Fruit fly (Drosophila melanogaster) whole organism, wandering third instar larva: Measurements from ENCODE around the gene CG34451.

Experiments used
- Abd-B ChIP-seq: fragments of >200 bp; optimal IDR thresholded peaks from 2 replicates; lab custom pipeline; 2017; ENCODE audit warnings: missing biosample characterization, missing genetic modification characterization
- CG32264 ChIP-seq: fragments of 200-800 bp; sonication (Bioruptor generic); optimal IDR thresholded peaks from 2 replicates; lab custom pipeline; 2016; ENCODE audit warnings: missing biosample characterization, missing genetic modification characterization
- CG9705 ChIP-seq: fragments of 200-800 bp; sonication (Bioruptor generic); optimal IDR thresholded peaks from 2 replicates; lab custom pipeline; 2018; ENCODE audit warnings: missing biosample characterization, mild to moderate bottlenecking, missing genetic modification characterization
- CrebA ChIP-seq: fragments of 200-800 bp; sonication (Bioruptor generic); optimal IDR thresholded peaks from 2 replicates; lab custom pipeline; 2016; ENCODE audit warnings: missing biosample characterization, mild to moderate bottlenecking, missing genetic modification characterization, borderline replicate concordance
- Dfd ChIP-seq: fragments of >200 bp; optimal IDR thresholded peaks from 2 replicates; lab custom pipeline; 2017; ENCODE audit warnings: missing biosample characterization, missing genetic modification characterization
- Dif ChIP-seq: fragments of 200-275, 200-300 bp; sonication (Bioruptor generic); optimal IDR thresholded peaks from 2 replicates; lab custom pipeline; 2018; ENCODE audit warnings: missing biosample characterization, missing genetic modification characterization; ENCODE audit not compliant: partially characterized antibody
- GATAd ChIP-seq: sonication (Bioruptor generic); optimal IDR thresholded peaks from 2 replicates; lab custom pipeline; 2016; ENCODE audit warnings: missing biosample characterization, missing genetic modification characterization
- HLH106 ChIP-seq: fragments of 200-800 bp; optimal IDR thresholded peaks from 3 replicates; lab custom pipeline; 2019; ENCODE audit warnings: missing biosample characterization, mild to moderate bottlenecking, missing genetic modification characterization, moderate library complexity
- Hnf4 ChIP-seq: fragments of 200-800 bp; sonication (Bioruptor generic); optimal IDR thresholded peaks from 2 replicates; lab custom pipeline; 2016; ENCODE audit warnings: missing biosample characterization, mild to moderate bottlenecking, missing genetic modification characterization
- Hr78 ChIP-seq: fragments of >200 bp; optimal IDR thresholded peaks from 2 replicates; lab custom pipeline; 2017; ENCODE audit warnings: missing biosample characterization, missing genetic modification characterization
- Hr83 ChIP-seq: fragments of 200-300 bp; sonication (Bioruptor generic); optimal IDR thresholded peaks from 2 replicates; lab custom pipeline; 2016; ENCODE audit warnings: missing biosample characterization, mild to moderate bottlenecking, missing genetic modification characterization, moderate library complexity; ENCODE audit not compliant: poor library complexity, severe bottlenecking
- Jra ChIP-seq: sonication (Bioruptor generic); optimal IDR thresholded peaks from 2 replicates; lab custom pipeline; 2016; ENCODE audit warnings: missing biosample characterization, missing genetic modification characterization
- Mio ChIP-seq: sonication (Bioruptor generic); optimal IDR thresholded peaks from 2 replicates; lab custom pipeline; 2016; ENCODE audit warnings: missing biosample characterization, missing genetic modification characterization
- Myc ChIP-seq: fragments of >200 bp; optimal IDR thresholded peaks from 2 replicates; lab custom pipeline; 2017
- N ChIP-seq: fragments of >200 bp; optimal IDR thresholded peaks from 2 replicates; lab custom pipeline; 2018; ENCODE audit warnings: missing biosample characterization, missing external identifiers, missing genetic modification characterization
- OdsH ChIP-seq: fragments of 200-800 bp; sonication (Bioruptor generic); optimal IDR thresholded peaks from 2 replicates; lab custom pipeline; 2016; ENCODE audit warnings: missing biosample characterization, mild to moderate bottlenecking, missing genetic modification characterization
- Rel ChIP-seq, 2 experiments: fragments of 200-800 bp; sonication (Bioruptor generic) in 1 of 2; optimal IDR thresholded peaks; 2 replicates in 1 of 2; 3 replicates in 1 of 2; lab custom pipeline; 2016 to 2019; ENCODE audit warnings: mild to moderate bottlenecking in 2 of 2, missing biosample characterization in 2 of 2, missing genetic modification characterization in 2 of 2, moderate library complexity in 1 of 2
- Sp1 ChIP-seq: fragments of 200-800 bp; sonication (Bioruptor generic); optimal IDR thresholded peaks from 3 replicates; lab custom pipeline; 2019; ENCODE audit warnings: missing biosample characterization, mild to moderate bottlenecking, missing genetic modification characterization, moderate library complexity
- Vsx2 ChIP-seq: fragments of 200-300, 225-300 bp; sonication (Bioruptor generic); optimal IDR thresholded peaks from 2 replicates; lab custom pipeline; 2018; ENCODE audit warnings: missing biosample characterization, missing genetic modification characterization; ENCODE audit not compliant: partially characterized antibody
- br ChIP-seq: fragments of 200-800 bp; sonication (Bioruptor generic); optimal IDR thresholded peaks from 2 replicates; lab custom pipeline; 2016; ENCODE audit warnings: missing biosample characterization, missing genetic modification characterization
- brk ChIP-seq: fragments of 200-800 bp; sonication (Bioruptor generic); optimal IDR thresholded peaks from 2 replicates; lab custom pipeline; 2016; ENCODE audit warnings: missing biosample characterization, mild to moderate bottlenecking, missing genetic modification characterization
- dl ChIP-seq, 2 experiments: fragments of 175-275, 200-275 bp in 1 of 2; fragments of 200-275 bp in 1 of 2; sonication (Bioruptor generic); optimal IDR thresholded peaks; lab custom pipeline; 2018; ENCODE audit warnings: mild to moderate bottlenecking in 2 of 2, missing biosample characterization in 2 of 2, missing genetic modification characterization in 2 of 2, moderate library complexity in 2 of 2; ENCODE audit not compliant: partially characterized antibody in 2 of 2, insufficient read depth in 1 of 2
- dmrt93B ChIP-seq: fragments of 200-800 bp; sonication (Bioruptor generic); optimal IDR thresholded peaks from 2 replicates; lab custom pipeline; 2018; ENCODE audit warnings: missing biosample characterization, mild to moderate bottlenecking, missing genetic modification characterization
- dsf ChIP-seq: sonication (Bioruptor generic); optimal IDR thresholded peaks from 2 replicates; lab custom pipeline; 2016; ENCODE audit warnings: missing biosample characterization, missing genetic modification characterization, borderline replicate concordance
- ey ChIP-seq: fragments of 200-800 bp; sonication (Bioruptor generic); optimal IDR thresholded peaks from 2 replicates; lab custom pipeline; 2016; ENCODE audit warnings: missing biosample characterization, missing genetic modification characterization
- foxo ChIP-seq, 2 experiments: fragments of 200-800 bp; sonication (Bioruptor generic); optimal IDR thresholded peaks; 2 replicates in 1 of 2; 3 replicates in 1 of 2; lab custom pipeline; 2016 to 2017; ENCODE audit warnings: missing biosample characterization in 2 of 2, missing genetic modification characterization in 2 of 2
- fru ChIP-seq: fragments of 200-800 bp; sonication (Bioruptor generic); optimal IDR thresholded peaks from 3 replicates; lab custom pipeline; 2016; ENCODE audit warnings: missing biosample characterization, mild to moderate bottlenecking, missing genetic modification characterization
- jim ChIP-seq: fragments of 175-275, 200-325 bp; sonication (Bioruptor generic); optimal IDR thresholded peaks from 2 replicates; lab custom pipeline; 2016; ENCODE audit warnings: missing biosample characterization, mild to moderate bottlenecking, missing genetic modification characterization
- lola ChIP-seq: fragments of >200 bp; optimal IDR thresholded peaks from 2 replicates; lab custom pipeline; 2017; ENCODE audit warnings: missing biosample characterization, missing genetic modification characterization
- pan ChIP-seq: fragments of >200 bp; optimal IDR thresholded peaks from 2 replicates; lab custom pipeline; 2017
- psq ChIP-seq: fragments of 200-800 bp; sonication (Bioruptor generic); optimal IDR thresholded peaks from 3 replicates; lab custom pipeline; 2017; ENCODE audit warnings: missing biosample characterization, mild to moderate bottlenecking, missing genetic modification characterization, moderate library complexity
- rgr ChIP-seq: fragments of 200-800 bp; sonication (Bioruptor generic); optimal IDR thresholded peaks from 3 replicates; lab custom pipeline; 2016; ENCODE audit warnings: missing biosample characterization, mild to moderate bottlenecking, missing genetic modification characterization
- sage ChIP-seq: fragments of 200-800 bp; sonication (Bioruptor generic); optimal IDR thresholded peaks from 2 replicates; lab custom pipeline; 2016; ENCODE audit warnings: missing biosample characterization, mild to moderate bottlenecking, missing genetic modification characterization
- sv ChIP-seq: fragments of 200-800 bp; sonication (Bioruptor generic); optimal IDR thresholded peaks from 3 replicates; lab custom pipeline; 2016; ENCODE audit warnings: missing biosample characterization, missing genetic modification characterization
- usp ChIP-seq: fragments of >200 bp; optimal IDR thresholded peaks from 2 replicates; lab custom pipeline; 2017; ENCODE audit warnings: missing biosample characterization, missing genetic modification characterization
- woc ChIP-seq: sonication (Bioruptor generic); optimal IDR thresholded peaks from 2 replicates; lab custom pipeline; 2016; ENCODE audit warnings: missing biosample characterization, mild to moderate bottlenecking, missing genetic modification characterization

Gene CG34451

dm6 chr3L:15691968-15692367 lies at the start of gene CG34451:
Gene CG34451, minus strand, starts transcription at chr3L:15692068.
- TF ChIP-seq Dif (GFP tag; lab: Kevin White, UChicago) (no peak), Dfd (no peak), sage (GFP tag; lab: Kevin White, UChicago) (no peak), psq (GFP tag; lab: Kevin White, UChicago) (no peak), ey (GFP tag; lab: Kevin White, UChicago) (no peak), jim (no peak), Sp1 (GFP tag; lab: Kevin White, UChicago) (no peak), sv (no peak), Abd-B (GFP tag; lab: Kevin White, UChicago) (no peak), br (GFP tag; lab: Kevin White, UChicago) (no peak), Rel (GFP tag; optimal IDR thresholded peaks at IDR 0.05; lab: Kevin White, UChicago) (no peak), Rel (tag; optimal IDR thresholded peaks at IDR 0.05; lab: Kevin White, UChicago) (no peak), lola (GFP tag; lab: Kevin White, UChicago) (no peak), Hr78 (GFP tag; lab: Kevin White, UChicago) (no peak), usp (no peak)

- TF ChIP-seq Jra (GFP tag; lab: Kevin White, UChicago) (no peak), OdsH (no peak), ey (GFP tag; lab: Kevin White, UChicago) (no peak), Abd-B (GFP tag; lab: Kevin White, UChicago) (no peak), Vsx2 (no peak), GATAd (GFP tag; lab: Kevin White, UChicago) (no peak), jim (no peak), CG32264 (GFP tag; lab: Kevin White, UChicago) (no peak), usp (no peak)
Measured at dm6 chr3L:15740708-15741280, 48.9 kb upstream of the CG34451 start.

dm6 chr3L:15731832-15732506 lies 40.1 kb upstream of the CG34451 start:
- no peak for TF ChIP-seq dl (GFP tag; optimal IDR thresholded peaks at IDR 0.05; lab: Kevin White, UChicago; ENCODE audit: insufficient read depth in 1 of 2, partially characterized antibody in 2 of 2)
- TF ChIP-seq Dif (GFP tag; lab: Kevin White, UChicago): no peak
- TF ChIP-seq dsf: no peak
- no peak for TF ChIP-seq Myc (lab: Kevin White, UChicago)
- no peak for TF ChIP-seq woc (GFP tag; lab: Kevin White, UChicago)
- TF ChIP-seq brk (GFP tag; lab: Kevin White, UChicago): no peak
- TF ChIP-seq Rel (GFP tag; optimal IDR thresholded peaks at IDR 0.05; lab: Kevin White, UChicago): no peak
- TF ChIP-seq Rel (tag; optimal IDR thresholded peaks at IDR 0.05; lab: Kevin White, UChicago): no peak
- TF ChIP-seq usp: no peak
- no peak for TF ChIP-seq Hnf4 (GFP tag; lab: Kevin White, UChicago)
- no peak for TF ChIP-seq fru
- no peak for TF ChIP-seq Dfd
- TF ChIP-seq br (GFP tag; lab: Kevin White, UChicago): no peak
- TF ChIP-seq pan (lab: Kevin White, UChicago): no peak
- no peak for TF ChIP-seq sv
- TF ChIP-seq N (GFP tag; lab: Kevin White, UChicago): no peak
- no peak for TF ChIP-seq lola (GFP tag; lab: Kevin White, UChicago)
- no peak for TF ChIP-seq rgr
- TF ChIP-seq sage (GFP tag; lab: Kevin White, UChicago): no peak
- no peak for TF ChIP-seq GATAd (GFP tag; lab: Kevin White, UChicago)

dm6 chr3L:15729306-15730006 lies 37.6 kb upstream of the CG34451 start:
- TF ChIP-seq Sp1 (GFP tag; lab: Kevin White, UChicago) (no peak), Rel (GFP tag; optimal IDR thresholded peaks at IDR 0.05; lab: Kevin White, UChicago) (peak; percentile 19), Rel (tag; optimal IDR thresholded peaks at IDR 0.05; lab: Kevin White, UChicago) (no peak), sage (GFP tag; lab: Kevin White, UChicago) (peak; percentile 3), dmrt93B (no peak), Myc (lab: Kevin White, UChicago) (no peak), foxo (GFP tag; optimal IDR thresholded peaks at IDR 0.05; lab: Kevin White, UChicago) (no peak), usp (no peak), dsf (no peak), Dif (GFP tag; lab: Kevin White, UChicago) (peak; percentile 88), brk (GFP tag; lab: Kevin White, UChicago) (no peak), Vsx2 (peak; percentile 11), OdsH (no peak), pan (lab: Kevin White, UChicago) (no peak), psq (GFP tag; lab: Kevin White, UChicago) (no peak), GATAd (GFP tag; lab: Kevin White, UChicago) (no peak), Hr83 (GFP tag; lab: Kevin White, UChicago) (no peak), dl (GFP tag; optimal IDR thresholded peaks at IDR 0.05; lab: Kevin White, UChicago; ENCODE audit: insufficient read depth in 1 of 2, partially characterized antibody in 2 of 2) (peak; percentile 62 to 66), Mio (GFP tag; lab: Kevin White, UChicago) (no peak), rgr (no peak), woc (GFP tag; lab: Kevin White, UChicago) (no peak), CrebA (peak; percentile 9), Hr78 (GFP tag; lab: Kevin White, UChicago) (no peak), jim (no peak), N (GFP tag; lab: Kevin White, UChicago) (no peak), HLH106 (tag; lab: Kevin White, UChicago) (no peak), Jra (GFP tag; lab: Kevin White, UChicago) (no peak), CG9705 (GFP tag; lab: Kevin White, UChicago) (no peak), br (GFP tag; lab: Kevin White, UChicago) (no peak), Abd-B (GFP tag; lab: Kevin White, UChicago) (no peak)
